Fruit fly (Drosophila melanogaster) whole organism, pupa: ENCODE results near the gene CG17211.
A peak's percentile ranks its signal among the peaks of the same experiment; 100 is the strongest.

Experiments used
- CG10348 ChIP-seq: fragments of 200-800 bp; sonication (Bioruptor generic); IDR thresholded peaks from 2 replicates; pipeline ENCODE4 v1.3.6; 2022; ENCODE audit warnings: missing biosample characterization, missing genetic modification characterization
- CG12605 ChIP-seq: fragments of 200-800 bp; sonication (Bioruptor generic); IDR thresholded peaks from 2 replicates; pipeline ENCODE4 v1.3.6; 2022; ENCODE audit warnings: missing biosample characterization, missing genetic modification characterization
- CG13204 ChIP-seq: fragments of 200-800 bp; sonication (Bioruptor generic); optimal IDR thresholded peaks from 2 replicates; lab custom pipeline; 2018; ENCODE audit warnings: missing biosample characterization, mild to moderate bottlenecking, missing genetic modification characterization, moderate library complexity
- CG14655 ChIP-seq: fragments of 200-800 bp; sonication (Bioruptor generic); optimal IDR thresholded peaks from 3 replicates; lab custom pipeline; 2017; ENCODE audit warnings: mild to moderate bottlenecking, missing biosample characterization, missing genetic modification reagents, missing genetic modification characterization
- CG15710 ChIP-seq: fragments of 200-800 bp; sonication (Bioruptor generic); optimal IDR thresholded peaks from 2 replicates; lab custom pipeline; 2018; ENCODE audit warnings: missing biosample characterization, mild to moderate bottlenecking, missing genetic modification characterization, moderate library complexity
- CG17806 ChIP-seq: fragments of 200-800 bp; sonication (Bioruptor generic); optimal IDR thresholded peaks from 2 replicates; lab custom pipeline; 2018; ENCODE audit warnings: missing biosample characterization, mild to moderate bottlenecking, missing genetic modification characterization, moderate library complexity
- CG32121 ChIP-seq: fragments of 200-800 bp; sonication (Bioruptor generic); IDR thresholded peaks from 2 replicates; pipeline ENCODE4 v1.3.6; 2022; ENCODE audit warnings: missing biosample characterization, missing genetic modification characterization
- CG34367 ChIP-seq: fragments of 200-800 bp; sonication (Bioruptor generic); optimal IDR thresholded peaks from 2 replicates; lab custom pipeline; 2018; ENCODE audit warnings: missing biosample characterization, mild to moderate bottlenecking, missing genetic modification characterization
- CG4496 ChIP-seq: fragments of 200-800 bp; sonication (Bioruptor generic); IDR thresholded peaks from 3 replicates; pipeline ENCODE4 v1.3.6; 2022; ENCODE audit warnings: missing biosample characterization, missing genetic modification characterization
- CG8159 ChIP-seq: fragments of 200-800 bp; sonication (Bioruptor generic); optimal IDR thresholded peaks from 3 replicates; lab custom pipeline; 2018; ENCODE audit warnings: missing biosample characterization, mild to moderate bottlenecking, missing genetic modification characterization, moderate library complexity
- CG8301 ChIP-seq: fragments of 200-800 bp; sonication (Bioruptor generic); optimal IDR thresholded peaks from 2 replicates; lab custom pipeline; 2018; ENCODE audit warnings: missing biosample characterization, mild to moderate bottlenecking, missing genetic modification characterization
- CG9948 ChIP-seq: fragments of 200-800 bp; sonication (Bioruptor generic); optimal IDR thresholded peaks from 2 replicates; lab custom pipeline; 2018; ENCODE audit warnings: missing biosample characterization, mild to moderate bottlenecking, missing genetic modification characterization, moderate library complexity
- EcR ChIP-seq: fragments of 200-800 bp; sonication (Bioruptor generic); optimal IDR thresholded peaks from 3 replicates; lab custom pipeline; 2019; ENCODE audit warnings: missing biosample characterization, missing genetic modification characterization, mild to moderate bottlenecking, moderate library complexity, missing genetic modification reagents
- Ets98B ChIP-seq: fragments of 200-800 bp; sonication (Bioruptor generic); IDR thresholded peaks from 2 replicates; pipeline ENCODE4 v1.3.6; 2022; ENCODE audit warnings: missing biosample characterization, missing genetic modification characterization
- Pif1A ChIP-seq: fragments of 200-800 bp; sonication (Bioruptor generic); optimal IDR thresholded peaks from 3 replicates; lab custom pipeline; 2016; ENCODE audit warnings: missing biosample characterization, missing genetic modification characterization
- Pif1B ChIP-seq: fragments of 200-800 bp; sonication (Bioruptor generic); optimal IDR thresholded peaks from 3 replicates; lab custom pipeline; 2016; ENCODE audit warnings: missing biosample characterization, missing genetic modification characterization
- Snoo ChIP-seq: fragments of 200-800 bp; sonication (Bioruptor generic); optimal IDR thresholded peaks from 3 replicates; lab custom pipeline; 2017; ENCODE audit warnings: missing biosample characterization, mild to moderate bottlenecking, missing genetic modification characterization, inconsistent platforms
- fd96Ca ChIP-seq: fragments of 200-800 bp; sonication (Bioruptor generic); IDR thresholded peaks from 3 replicates; pipeline ENCODE4 v1.3.6; 2022; ENCODE audit warnings: missing biosample characterization, missing genetic modification characterization
- gl ChIP-seq: fragments of 200-800 bp; sonication (Bioruptor generic); optimal IDR thresholded peaks from 2 replicates; lab custom pipeline; 2018; ENCODE audit warnings: missing biosample characterization, mild to moderate bottlenecking, missing genetic modification characterization
- rn ChIP-seq: fragments of 200-800 bp; sonication (Bioruptor generic); IDR thresholded peaks from 2 replicates; pipeline ENCODE4 v1.3.6; 2022; ENCODE audit warnings: missing biosample characterization, missing genetic modification characterization

The CG17211 gene

DNA sequence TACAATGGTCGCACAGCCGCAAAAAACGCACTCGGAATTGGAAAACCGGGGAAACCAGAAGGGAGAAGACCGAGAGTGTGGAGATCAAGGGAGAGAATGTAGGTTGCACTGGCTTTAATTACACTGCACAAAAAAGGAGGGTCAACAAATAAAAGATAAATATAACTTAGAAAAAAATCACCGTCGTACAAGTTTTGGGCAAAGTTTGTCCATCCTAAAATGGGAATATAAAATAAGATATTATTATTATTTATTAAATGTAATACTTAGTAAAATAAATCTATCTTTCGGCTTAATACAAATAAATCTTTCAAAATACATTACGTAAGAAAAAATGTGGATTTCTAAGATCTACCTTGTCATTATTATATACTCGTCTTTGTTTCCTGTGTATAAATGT lies 1.6 kb downstream of the CG17211 start:
- TF ChIP-seq CG32121 (GFP tag; lab: Robert Waterston, UW) (no peak), CG17806 (tag; lab: Kevin White, UChicago) (no peak), Pif1B (GFP tag; lab: Kevin White, UChicago) (no peak), CG8159 (tag; lab: Kevin White, UChicago) (no peak), CG14655 (GFP tag; lab: Kevin White, UChicago) (peak; percentile 53), CG34367 (tag; lab: Kevin White, UChicago) (no peak), CG9948 (tag; lab: Kevin White, UChicago) (no peak), rn (no peak), gl (tag; lab: Kevin White, UChicago) (no peak), Pif1A (GFP tag; lab: Kevin White, UChicago) (no peak), CG4496 (GFP tag; lab: Robert Waterston, UW) (no peak), CG8301 (tag; lab: Kevin White, UChicago) (peak; percentile 23)

DNA sequence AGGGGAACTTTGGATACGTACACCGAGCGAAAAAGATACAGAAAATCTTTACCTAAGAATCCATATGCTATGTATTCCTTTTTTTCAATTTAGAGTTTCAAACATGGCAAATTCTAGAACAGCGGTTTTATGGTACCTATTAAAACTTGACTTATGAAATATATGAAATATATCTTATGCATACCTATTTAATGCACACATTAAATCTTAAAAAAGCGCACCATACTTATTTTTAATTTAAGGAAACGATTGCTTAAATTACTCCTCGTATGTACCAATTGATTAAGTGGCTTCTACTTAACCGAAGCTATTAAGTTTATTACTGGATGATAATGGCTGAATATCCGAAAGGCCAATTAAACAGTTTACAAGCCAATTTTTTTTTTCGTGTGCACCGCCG lies 5.8 kb downstream of the CG17211 start:
- peak; percentile 24 for TF ChIP-seq CG9948 (tag; lab: Kevin White, UChicago)
- peak; percentile 36 for TF ChIP-seq CG8301 (tag; lab: Kevin White, UChicago)
- TF ChIP-seq CG14655 (GFP tag; lab: Kevin White, UChicago), result peak; percentile 69
- no peak for TF ChIP-seq Pif1B (GFP tag; lab: Kevin White, UChicago)
- TF ChIP-seq CG8159 (tag; lab: Kevin White, UChicago), result peak; percentile 37
- no peak for TF ChIP-seq gl (tag; lab: Kevin White, UChicago)

DNA sequence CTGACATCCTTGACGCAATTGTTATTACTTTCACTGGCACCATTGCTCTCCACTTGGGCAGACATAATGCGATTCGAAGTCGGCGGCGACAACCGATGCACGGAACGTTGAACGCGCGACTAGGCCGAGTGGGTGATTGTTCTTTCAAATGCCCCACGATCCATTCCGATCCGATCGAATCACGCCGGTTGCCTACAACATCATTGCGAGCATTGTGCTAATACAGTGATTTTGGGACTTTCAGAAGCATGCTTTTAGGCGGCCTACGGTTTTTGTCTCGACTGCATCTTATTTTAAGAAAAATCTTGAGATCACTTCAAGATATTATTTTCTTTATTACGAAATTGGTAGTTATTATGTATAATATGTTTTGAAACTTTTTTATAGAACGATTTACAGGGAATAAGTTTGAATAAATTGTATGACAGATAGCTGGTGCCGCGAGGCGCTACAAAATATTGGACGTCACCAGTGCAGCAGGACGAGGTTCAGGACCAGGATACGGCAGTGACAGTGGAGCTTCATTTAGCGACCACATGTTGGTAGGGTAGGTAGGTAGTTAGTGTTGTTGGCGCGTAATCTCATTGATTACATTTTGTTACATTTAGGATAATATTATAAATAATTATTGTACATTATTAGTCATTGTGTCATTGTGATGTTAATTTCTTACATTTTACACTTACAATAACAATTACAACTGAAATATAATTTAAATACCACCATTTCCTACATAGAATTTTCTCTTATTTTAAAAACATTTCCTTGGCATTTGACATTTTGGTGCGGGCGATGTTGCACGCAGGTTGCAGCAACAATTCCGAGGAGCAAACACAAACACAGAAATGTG lies 19.3 kb downstream of the CG17211 start, which contains the start of gene rho-6:
Gene rho-6 (minus strand): TSS at position 137 of the 850 bp plus-strand sequence.
- no peak for TF ChIP-seq CG13204 (GFP tag; lab: Kevin White, UChicago)
- TF ChIP-seq CG34367 (tag; lab: Kevin White, UChicago), result no peak
- no peak for TF ChIP-seq CG8159 (tag; lab: Kevin White, UChicago)
- TF ChIP-seq fd96Ca (GFP tag; lab: Robert Waterston, UW), result no peak
- TF ChIP-seq CG9948 (tag; lab: Kevin White, UChicago), result no peak
- no peak for TF ChIP-seq gl (tag; lab: Kevin White, UChicago)
- TF ChIP-seq CG4496 (GFP tag; lab: Robert Waterston, UW), result peak; percentile 39; the same call in 1 of the 3 replicates
- peak; percentile 29 for TF ChIP-seq CG14655 (GFP tag; lab: Kevin White, UChicago)
- TF ChIP-seq CG8301 (tag; lab: Kevin White, UChicago), result no peak

DNA sequence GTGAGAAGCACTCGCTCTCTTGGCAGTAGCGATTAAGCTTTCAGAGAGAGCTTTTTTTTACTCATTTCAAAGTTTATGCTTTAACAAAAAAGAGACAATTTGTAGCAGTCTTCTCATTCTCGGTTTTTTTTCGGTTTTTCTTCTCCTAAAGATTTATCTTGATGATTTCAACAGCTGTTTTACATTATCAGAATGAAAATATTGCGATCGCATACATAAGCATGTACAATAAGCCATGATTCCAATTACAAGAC lies 19.9 kb downstream of the CG17211 start:
- TF ChIP-seq CG9948 (tag; lab: Kevin White, UChicago), result no peak
- no peak for TF ChIP-seq rn

DNA sequence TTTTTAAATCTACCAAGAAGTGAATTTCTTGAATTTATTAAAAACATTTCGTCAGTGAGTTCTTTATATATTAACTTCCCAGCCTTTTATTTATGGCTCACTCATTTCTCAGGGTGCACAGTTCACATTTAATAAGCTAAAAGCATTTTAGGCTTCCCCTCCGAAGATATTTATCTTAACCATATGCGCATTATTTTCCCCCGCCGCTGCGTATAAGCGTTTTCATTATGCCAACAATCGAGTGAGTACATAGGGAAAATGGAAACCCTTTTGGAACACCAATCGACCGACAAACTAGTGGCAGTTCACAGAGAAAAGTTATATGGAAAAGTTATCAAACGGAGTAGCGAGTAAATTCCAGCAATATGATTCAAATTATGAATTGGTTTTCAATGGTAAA lies 23.5 kb downstream of the CG17211 start, which contains the start of gene Gr33a:
Gene Gr33a (plus strand): TSS at position 301 of the 400 bp plus-strand sequence.
- TF ChIP-seq CG12605 (GFP tag; lab: Robert Waterston, UW), result no peak
- TF ChIP-seq CG10348 (GFP tag; lab: Robert Waterston, UW), result no peak
- TF ChIP-seq CG14655 (GFP tag; lab: Kevin White, UChicago), result no peak
- TF ChIP-seq CG8159 (tag; lab: Kevin White, UChicago), result no peak
- no peak for TF ChIP-seq Snoo (tag; lab: Kevin White, UChicago)
- TF ChIP-seq CG13204 (GFP tag; lab: Kevin White, UChicago), result no peak
- TF ChIP-seq CG9948 (tag; lab: Kevin White, UChicago), result no peak
- no peak for TF ChIP-seq CG4496 (GFP tag; lab: Robert Waterston, UW)
- TF ChIP-seq rn, result no peak
- TF ChIP-seq CG15710 (tag; lab: Kevin White, UChicago), result no peak
- no peak for TF ChIP-seq fd96Ca (GFP tag; lab: Robert Waterston, UW)
- no peak for TF ChIP-seq CG34367 (tag; lab: Kevin White, UChicago)
- no peak for TF ChIP-seq CG8301 (tag; lab: Kevin White, UChicago)
- TF ChIP-seq CG32121 (GFP tag; lab: Robert Waterston, UW), result no peak
- no peak for TF ChIP-seq EcR (GFP tag; lab: Kevin White, UChicago)

DNA sequence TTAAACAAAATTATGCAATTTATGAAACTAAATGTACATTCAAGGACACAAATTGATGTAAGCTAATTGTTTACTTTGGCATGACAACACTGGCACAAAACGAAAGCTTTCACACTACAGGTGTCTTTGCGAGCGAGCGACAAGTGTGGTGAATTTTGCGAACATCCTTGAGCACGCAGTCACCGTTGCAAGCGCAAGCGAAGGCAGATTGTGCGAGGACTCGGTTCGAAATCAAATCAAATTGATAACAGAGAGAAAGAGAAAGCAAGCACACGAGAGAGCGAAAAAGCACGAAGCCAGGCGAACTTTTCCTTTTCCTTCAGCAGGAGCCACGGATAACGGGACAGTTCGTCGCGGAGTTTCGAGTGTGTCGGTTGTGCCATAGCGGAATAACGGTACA lies 28.3 kb downstream of the CG17211 start, which contains the start of gene CG31760:
Gene CG31760 (plus strand): TSS at position 342 of the 400 bp plus-strand sequence.
- TF ChIP-seq CG12605 (GFP tag; lab: Robert Waterston, UW) (peak; percentile 72), CG9948 (tag; lab: Kevin White, UChicago) (no peak)

DNA sequence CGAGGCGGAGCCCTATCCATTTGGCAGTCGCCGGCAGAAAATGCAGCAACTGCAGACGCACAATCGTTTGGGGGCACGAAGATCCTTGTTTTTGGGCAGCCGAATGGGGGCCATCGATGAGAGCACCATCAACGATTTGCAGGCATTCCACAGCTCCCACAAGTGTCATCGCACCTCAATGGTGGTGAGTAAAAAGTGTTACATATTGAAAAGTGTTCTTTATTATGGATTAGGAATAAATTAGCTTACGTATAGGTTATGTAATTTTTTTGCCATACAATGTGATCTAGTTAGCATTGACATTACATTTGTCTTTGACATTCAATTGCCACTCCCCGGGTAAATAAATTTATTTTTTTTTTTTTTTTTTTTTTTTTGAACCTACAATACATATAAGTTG lies 47.3 kb downstream of the CG17211 start, which contains the start of gene CG31861:
Gene CG31861 (plus strand): TSS at position 301 of the 400 bp plus-strand sequence.
- TF ChIP-seq rn, result no peak
- no peak for TF ChIP-seq CG32121 (GFP tag; lab: Robert Waterston, UW)
- TF ChIP-seq Ets98B (GFP tag; lab: Robert Waterston, UW), result no peak
- TF ChIP-seq CG4496 (GFP tag; lab: Robert Waterston, UW), result no peak
- no peak for TF ChIP-seq CG13204 (GFP tag; lab: Kevin White, UChicago)
